Fruit fly (Drosophila melanogaster): ENCODE data around the gene Ccp84Ag.

Gene Ccp84Ag

dm6 chr3R:6667245-6667644 is 19.3 kb upstream of the Ccp84Ag start (continued):
- peak; percentile 7 for TF ChIP-seq CG18619 (GFP tag; optimal IDR thresholded peaks at IDR 0.05)
- TF ChIP-seq unpg (GFP tag; optimal IDR thresholded peaks at IDR 0.05) = peak; percentile 34
- peak; percentile 56 for TF ChIP-seq MTF-1 (GFP tag; optimal IDR thresholded peaks at IDR 0.05; ENCODE audit: borderline replicate concordance)
- TF ChIP-seq Mrtf (GFP tag; IDR thresholded peaks at IDR 0.05) = no peak
- TF ChIP-seq CG14014 (GFP tag; IDR thresholded peaks at IDR 0.05) = no peak
- peak; percentile 46 for TF ChIP-seq nerfin-1 (tag; optimal IDR thresholded peaks at IDR 0.05)
- no peak for TF ChIP-seq hb (GFP tag; IDR thresholded peaks at IDR 0.05; ENCODE audit: partially characterized antibody)
- TF ChIP-seq ATbp (GFP tag; optimal IDR thresholded peaks at IDR 0.05) = peak; percentile 49
- no peak for TF ChIP-seq E2f1 (GFP tag; IDR thresholded peaks at IDR 0.05)
- TF ChIP-seq CG1233 (GFP tag; optimal IDR thresholded peaks at IDR 0.05) = peak; percentile 59
- peak; percentile 53 for TF ChIP-seq salm (tag; optimal IDR thresholded peaks at IDR 0.05)
- peak; percentile 56 for TF ChIP-seq CG8359 (GFP tag; optimal IDR thresholded peaks at IDR 0.05; ENCODE audit: borderline replicate concordance)
- no peak for TF ChIP-seq CG3163 (GFP tag; optimal IDR thresholded peaks at IDR 0.05)
- peak; percentile 88 for TF ChIP-seq CG2202 (tag; optimal IDR thresholded peaks at IDR 0.05)
- TF ChIP-seq ci (GFP tag; IDR thresholded peaks at IDR 0.05) = peak; percentile 53; the same call in 1 of the 3 replicates
- peak; percentile 4 for TF ChIP-seq bab2 (GFP tag; optimal IDR thresholded peaks at IDR 0.05)
- TF ChIP-seq Med (GFP tag) = peak; percentile 77
- peak in 1 of 3 experiments; percentile 2 for TF ChIP-seq Stat92E (GFP tag; optimal IDR thresholded peaks at IDR 0.05)
- TF ChIP-seq gsb-n (tag; optimal IDR thresholded peaks at IDR 0.05) = peak; percentile 73
- peak; percentile 53 for TF ChIP-seq CG12219 (GFP tag; optimal IDR thresholded peaks at IDR 0.05)
- TF ChIP-seq CG7928 (GFP tag; optimal IDR thresholded peaks at IDR 0.05) = no peak
- TF ChIP-seq Awh (GFP tag; IDR thresholded peaks at IDR 0.05) = 0 out of 2 replicates have a peak, but pooled peaks have one; percentile 6
- peak; percentile 85 for TF ChIP-seq sens (GFP tag)
- TF ChIP-seq CG33213 (GFP tag; optimal IDR thresholded peaks at IDR 0.05) = peak; percentile 8
- TF ChIP-seq tll (GFP tag; optimal IDR thresholded peaks at IDR 0.05) = peak in 1 of 2 experiments; percentile 86
- no peak for TF ChIP-seq CG2120 (GFP tag; optimal IDR thresholded peaks at IDR 0.05)
- peak; percentile 70 for TF ChIP-seq CG17568 (GFP tag; optimal IDR thresholded peaks at IDR 0.05)
- TF ChIP-seq fd102C (GFP tag; optimal IDR thresholded peaks at IDR 0.05) = peak; percentile 98
- peak; percentile 48 for TF ChIP-seq Asciz (GFP tag; optimal IDR thresholded peaks at IDR 0.05)
- TF ChIP-seq CG4707 (GFP tag; optimal IDR thresholded peaks at IDR 0.05) = peak; percentile 26
- TF ChIP-seq Vsx1 (GFP tag; optimal IDR thresholded peaks at IDR 0.05) = peak; percentile 54
- TF ChIP-seq nmo (GFP tag; optimal IDR thresholded peaks at IDR 0.05) = peak; percentile 19
- peak; percentile 25 for TF ChIP-seq HLHmδ (GFP tag; optimal IDR thresholded peaks at IDR 0.05)
- TF ChIP-seq CG8388 (GFP tag; optimal IDR thresholded peaks at IDR 0.05) = peak; percentile 7
- TF ChIP-seq CG11085 (GFP tag; IDR thresholded peaks at IDR 0.05) = no peak
- TF ChIP-seq CG15479 (GFP tag; optimal IDR thresholded peaks at IDR 0.05) = peak; percentile 95
- TF ChIP-seq ara (GFP tag; IDR thresholded peaks at IDR 0.05) = peak; percentile 69
- peak in 1 of 2 experiments; percentile 58 for TF ChIP-seq bsh (GFP tag; optimal IDR thresholded peaks at IDR 0.05)
- peak; percentile 87 for TF ChIP-seq Kr (GFP tag; optimal IDR thresholded peaks at IDR 0.05)
- no peak for TF ChIP-seq CG17385 (GFP tag; optimal IDR thresholded peaks at IDR 0.05)
- peak; percentile 5 for TF ChIP-seq Nf-YB (GFP tag; optimal IDR thresholded peaks at IDR 0.05)
- TF ChIP-seq corto (GFP tag; optimal IDR thresholded peaks at IDR 0.05) = no peak
- peak; percentile 68 for TF ChIP-seq CG12236 (GFP tag; optimal IDR thresholded peaks at IDR 0.05)
- peak; percentile 12; the same call in 1 of the 2 replicates for TF ChIP-seq chm (GFP tag; IDR thresholded peaks at IDR 0.05)
- TF ChIP-seq Ets65A (GFP tag) = no peak
- TF ChIP-seq Lpt (GFP tag; optimal IDR thresholded peaks at IDR 0.05) = no peak
- peak; percentile 54 for TF ChIP-seq CG7987 (GFP tag; optimal IDR thresholded peaks at IDR 0.05)
- peak; percentile 84 for TF ChIP-seq CG9727 (GFP tag; optimal IDR thresholded peaks at IDR 0.05)
- TF ChIP-seq da (GFP tag; optimal IDR thresholded peaks at IDR 0.05) = peak; percentile 46

All from whole organism, embryonic.